Worm (Caenorhabditis elegans) whole organism, L2 larva: ENCODE measurements around the gene C13B4.1.

Source experiments
- C34F6.9 ChIP-seq: fragments of 150-350 bp; optimal IDR thresholded peaks from 2 replicates; lab custom pipeline; 2014; ENCODE audit warnings: missing biosample characterization, missing genetic modification characterization
- F13H6.1 ChIP-seq: sonication (generic microtip); optimal IDR thresholded peaks from 2 replicates; lab custom pipeline; 2016; ENCODE audit warnings: missing genetic modification characterization, missing compliant biosample characterization
- R02D3.7 ChIP-seq: fragments of 150-350 bp; optimal IDR thresholded peaks from 2 replicates; lab custom pipeline; 2014; ENCODE audit warnings: missing biosample characterization, missing genetic modification characterization
- ZK546.5 ChIP-seq: sonication (generic microtip); optimal IDR thresholded peaks from 2 replicates; lab custom pipeline; 2017; ENCODE audit warnings: missing biosample characterization, missing genetic modification characterization
- alr-1 ChIP-seq: fragments of 150-350 bp; optimal IDR thresholded peaks from 2 replicates; lab custom pipeline; 2014; ENCODE audit warnings: missing biosample characterization, missing genetic modification characterization
- aly-2 ChIP-seq: fragments of 150-350 bp; optimal IDR thresholded peaks from 2 replicates; lab custom pipeline; 2014; ENCODE audit warnings: missing biosample characterization, missing genetic modification characterization
- ama-1 ChIP-seq: fragments of 150-350 bp; optimal IDR thresholded peaks from 2 replicates; lab custom pipeline; 2018; ENCODE audit warnings: inconsistent platforms
- blmp-1 ChIP-seq: sonication (generic microtip); optimal IDR thresholded peaks from 2 replicates; lab custom pipeline; 2017; ENCODE audit warnings: missing genetic modification characterization, mild to moderate bottlenecking, missing compliant biosample characterization, antibody characterized with exemption, moderate library complexity; ENCODE audit not compliant: insufficient read depth
- crh-2 ChIP-seq: sonication (generic microtip); optimal IDR thresholded peaks from 2 replicates; lab custom pipeline; 2017; ENCODE audit warnings: missing biosample characterization, missing genetic modification characterization
- dmd-4 ChIP-seq: sonication (generic microtip); optimal IDR thresholded peaks from 2 replicates; lab custom pipeline; 2017; ENCODE audit warnings: missing biosample characterization, missing genetic modification characterization
- egl-27 ChIP-seq: sonication (generic microtip); optimal IDR thresholded peaks from 3 replicates; lab custom pipeline; 2017; ENCODE audit warnings: missing biosample characterization, missing genetic modification reagents, missing genetic modification characterization
- elt-3 ChIP-seq: sonication (generic microtip); optimal IDR thresholded peaks from 2 replicates; lab custom pipeline; 2017; ENCODE audit warnings: missing biosample characterization, missing genetic modification characterization
- fos-1 ChIP-seq: fragments of 150-350 bp; optimal IDR thresholded peaks from 2 replicates; lab custom pipeline; 2014; ENCODE audit warnings: missing biosample characterization, missing genetic modification characterization
- gmeb-1 ChIP-seq: fragments of 150-350 bp; optimal IDR thresholded peaks from 2 replicates; lab custom pipeline; 2014; ENCODE audit warnings: missing biosample characterization, missing genetic modification characterization
- lin-13 ChIP-seq: fragments of 150-350 bp; optimal IDR thresholded peaks from 2 replicates; lab custom pipeline; 2014; ENCODE audit warnings: missing biosample characterization, missing genetic modification reagents, missing genetic modification characterization
- lin-39 ChIP-seq: fragments of 150-350 bp; optimal IDR thresholded peaks from 2 replicates; lab custom pipeline; 2014; ENCODE audit warnings: missing biosample characterization, missing genetic modification reagents, missing genetic modification characterization
- mab-5 ChIP-seq: fragments of 150-350 bp; optimal IDR thresholded peaks from 2 replicates; lab custom pipeline; 2014; ENCODE audit warnings: missing biosample characterization, missing genetic modification characterization
- mdl-1 ChIP-seq, 2 experiments: fragments of 150-350 bp in 1 of 2; sonication (generic microtip) in 1 of 2; optimal IDR thresholded peaks; 2 replicates each; lab custom pipeline; 2017; ENCODE audit warnings: missing biosample characterization in 2 of 2, missing genetic modification characterization in 2 of 2
- nhr-10 ChIP-seq: sonication (generic microtip); optimal IDR thresholded peaks from 2 replicates; lab custom pipeline; 2017; ENCODE audit warnings: missing biosample characterization, missing genetic modification characterization
- nhr-11 ChIP-seq: fragments of 150-350 bp; optimal IDR thresholded peaks from 2 replicates; lab custom pipeline; 2014; ENCODE audit warnings: missing biosample characterization, missing genetic modification characterization
- nhr-129 ChIP-seq: fragments of 150-350 bp; optimal IDR thresholded peaks from 2 replicates; lab custom pipeline; 2014; ENCODE audit warnings: missing biosample characterization, missing genetic modification characterization
- nhr-21 ChIP-seq: fragments of 150-350 bp; optimal IDR thresholded peaks from 2 replicates; lab custom pipeline; 2014; ENCODE audit warnings: missing biosample characterization, missing genetic modification characterization
- nhr-237 ChIP-seq: fragments of 150-350 bp; optimal IDR thresholded peaks from 2 replicates; lab custom pipeline; 2014; ENCODE audit warnings: missing biosample characterization, missing genetic modification characterization
- nhr-6 ChIP-seq: fragments of 150-350 bp; optimal IDR thresholded peaks from 2 replicates; lab custom pipeline; 2014; ENCODE audit warnings: missing biosample characterization, missing genetic modification characterization
- sem-4 ChIP-seq: fragments of 150-350 bp; optimal IDR thresholded peaks from 2 replicates; lab custom pipeline; 2014; ENCODE audit warnings: missing biosample characterization, missing genetic modification reagents, missing genetic modification characterization
- skn-1 ChIP-seq: sonication (generic microtip); optimal IDR thresholded peaks from 2 replicates; lab custom pipeline; 2017; ENCODE audit warnings: missing biosample characterization, missing genetic modification characterization
- sma-9 ChIP-seq, 2 experiments: fragments of 150-350 bp in 1 of 2; sonication (generic microtip) in 1 of 2; optimal IDR thresholded peaks; 2 replicates each; lab custom pipeline; 2014 to 2016; ENCODE audit warnings: missing genetic modification characterization in 2 of 2, mild to moderate bottlenecking in 1 of 2, missing biosample characterization in 1 of 2, missing compliant biosample characterization in 1 of 2, missing genetic modification reagents in 1 of 2, moderate library complexity in 1 of 2
- unc-39 ChIP-seq: fragments of 150-350 bp; optimal IDR thresholded peaks from 2 replicates; lab custom pipeline; 2014; ENCODE audit warnings: missing biosample characterization, missing genetic modification characterization
- unc-55 ChIP-seq: fragments of 150-350 bp; sonication (generic microtip); optimal IDR thresholded peaks from 3 replicates; lab custom pipeline; 2014; ENCODE audit warnings: missing biosample characterization, missing genetic modification reagents, missing genetic modification characterization
- unc-62 ChIP-seq: fragments of 150-350 bp; optimal IDR thresholded peaks from 2 replicates; lab custom pipeline; 2014; ENCODE audit warnings: missing biosample characterization, missing genetic modification reagents, missing genetic modification characterization
- zag-1 ChIP-seq: fragments of 150-350 bp; optimal IDR thresholded peaks from 2 replicates; lab custom pipeline; 2014; ENCODE audit warnings: missing biosample characterization, missing genetic modification characterization
- ztf-1 ChIP-seq: fragments of 200-800 bp; sonication (Bioruptor generic); conservative IDR thresholded peaks from 2 replicates; pipeline ENCODE4 v1.3.6; 2022; ENCODE audit warnings: missing genetic modification characterization, missing compliant biosample characterization
- ztf-11 ChIP-seq: sonication (generic microtip); optimal IDR thresholded peaks from 2 replicates; lab custom pipeline; 2017; ENCODE audit warnings: missing biosample characterization, missing genetic modification characterization

The C13B4.1 gene

ce11 chrII:14523645-14524223, 44.3 kb upstream of the C13B4.1 start, which contains the start of gene pot-2:
pot-2 (plus strand) TSS chrII:14524173.
- TF ChIP-seq lin-39 (tag; lab: Kevin White, UChicago) (no peak), unc-55 (GFP tag; lab: Kevin White, UChicago) (no peak), R02D3.7 (tag; lab: Kevin White, UChicago) (no peak), skn-1 (tag; lab: Kevin White, UChicago) (no peak), F13H6.1 (tag; lab: Kevin White, UChicago) (no peak), zag-1 (tag; lab: Kevin White, UChicago) (no peak), blmp-1 (tag; lab: Kevin White, UChicago) (no peak), nhr-237 (tag; lab: Kevin White, UChicago) (no peak), sma-9 (GFP tag; optimal IDR thresholded peaks at IDR 0.05; lab: Kevin White, UChicago) (no peak), sma-9 (tag; optimal IDR thresholded peaks at IDR 0.05; lab: Kevin White, UChicago) (no peak), nhr-10 (tag; lab: Kevin White, UChicago) (no peak), gmeb-1 (tag; lab: Kevin White, UChicago) (no peak), egl-27 (tag; lab: Kevin White, UChicago) (no peak), fos-1 (tag; lab: Kevin White, UChicago) (no peak), C34F6.9 (no peak), ztf-11 (tag; lab: Kevin White, UChicago) (no peak), unc-39 (tag; lab: Kevin White, UChicago) (no peak), dmd-4 (tag; lab: Kevin White, UChicago) (no peak), alr-1 (tag; lab: Kevin White, UChicago) (no peak), nhr-21 (no peak), nhr-11 (no peak)

DNA sequence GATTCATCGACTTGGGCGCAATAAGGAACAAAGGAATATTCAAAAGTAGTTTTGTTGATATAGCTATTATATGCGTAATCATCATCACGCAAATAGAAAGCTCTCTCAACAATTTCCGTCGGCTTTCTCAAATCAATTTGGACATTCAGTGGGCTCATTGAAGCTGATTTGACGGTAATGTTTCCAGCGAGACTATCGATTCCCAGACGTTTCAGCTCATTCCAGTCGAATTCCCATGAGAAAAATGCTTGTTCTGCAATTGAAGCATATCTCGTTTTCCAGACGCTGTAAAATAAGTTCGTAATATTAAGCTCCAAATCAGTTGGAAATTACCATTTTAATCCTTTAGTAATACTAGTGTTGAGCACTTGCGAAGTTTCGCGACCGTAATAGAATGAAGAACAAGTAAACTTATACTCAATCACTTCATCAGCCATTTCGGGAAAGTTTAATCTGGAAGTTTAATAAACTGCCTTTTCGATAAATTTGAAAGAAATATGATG, 43.7 kb upstream of the C13B4.1 start, which contains the start of gene btb-20:
Gene btb-20, minus strand, starts transcription at position 453 of the 503 bp plus-strand sequence.
- TF ChIP-seq sma-9 (GFP tag; optimal IDR thresholded peaks at IDR 0.05; lab: Kevin White, UChicago) (no peak), sma-9 (tag; optimal IDR thresholded peaks at IDR 0.05; lab: Kevin White, UChicago) (no peak), aly-2 (tag; lab: Kevin White, UChicago) (no peak)

DNA sequence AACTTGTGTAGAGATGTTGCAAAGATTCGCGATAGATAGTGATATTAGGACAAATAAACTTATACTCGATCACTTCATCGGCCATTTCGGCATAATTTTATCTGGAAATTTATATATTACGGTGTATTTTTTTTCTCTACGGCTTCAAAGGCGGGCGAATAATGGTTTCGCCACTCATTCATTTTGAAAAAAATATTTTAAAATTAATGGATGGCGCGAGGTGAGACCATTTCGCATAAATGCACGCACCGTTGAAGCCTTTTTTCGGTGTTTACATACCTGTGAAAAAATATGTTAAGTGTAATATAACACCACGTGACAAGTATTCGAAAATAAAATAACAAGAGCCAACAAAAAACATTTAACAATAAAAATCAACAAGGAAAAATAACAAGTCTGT, 42.6 kb upstream of the C13B4.1 start, which contains the start of gene btb-19:
Gene btb-19, minus strand, starts transcription at position 101 of the 400 bp plus-strand sequence.
- TF ChIP-seq unc-55 (GFP tag; lab: Kevin White, UChicago) (no peak), alr-1 (tag; lab: Kevin White, UChicago) (no peak), nhr-237 (tag; lab: Kevin White, UChicago) (no peak), unc-39 (tag; lab: Kevin White, UChicago) (no peak), unc-62 (GFP tag; lab: Kevin White, UChicago) (no peak), crh-2 (tag; lab: Kevin White, UChicago) (no peak), gmeb-1 (tag; lab: Kevin White, UChicago) (no peak), egl-27 (tag; lab: Kevin White, UChicago) (no peak), elt-3 (tag; lab: Kevin White, UChicago) (no peak), ztf-1 (GFP tag; lab: Robert Waterston, UW) (no peak), blmp-1 (tag; lab: Kevin White, UChicago) (no peak), nhr-6 (tag; lab: Kevin White, UChicago) (no peak), sma-9 (GFP tag; optimal IDR thresholded peaks at IDR 0.05; lab: Kevin White, UChicago) (no peak), sma-9 (tag; optimal IDR thresholded peaks at IDR 0.05; lab: Kevin White, UChicago) (no peak), dmd-4 (tag; lab: Kevin White, UChicago) (no peak), mab-5 (tag; lab: Kevin White, UChicago) (no peak), aly-2 (tag; lab: Kevin White, UChicago) (no peak), lin-13 (GFP tag; lab: Kevin White, UChicago) (no peak)

- TF ChIP-seq sem-4 (no peak), F13H6.1 (tag; lab: Kevin White, UChicago) (no peak), ama-1 (lab: Kevin White, UChicago) (no peak), crh-2 (tag; lab: Kevin White, UChicago) (no peak), unc-39 (tag; lab: Kevin White, UChicago) (no peak), unc-62 (GFP tag; lab: Kevin White, UChicago) (no peak), mab-5 (tag; lab: Kevin White, UChicago) (no peak), ztf-1 (GFP tag; lab: Robert Waterston, UW) (no peak), sma-9 (GFP tag; optimal IDR thresholded peaks at IDR 0.05; lab: Kevin White, UChicago) (no peak), sma-9 (tag; optimal IDR thresholded peaks at IDR 0.05; lab: Kevin White, UChicago) (no peak), ZK546.5 (tag; lab: Kevin White, UChicago) (no peak), mdl-1 (tag; optimal IDR thresholded peaks at IDR 0.05; lab: Kevin White, UChicago) (no peak), nhr-129 (tag; lab: Kevin White, UChicago) (no peak)
These were observed 35.6 kb upstream of the C13B4.1 start, which contains the start of gene K10H10.9 for ce11 chrII:14515017-14515416. K10H10.9 (minus strand) TSS chrII:14515117.
